Worm (Caenorhabditis elegans) whole organism, L3 larva: ENCODE data around the gene C35D10.8.

Experiments used
- fos-1 ChIP-seq: fragments of 150-350 bp; optimal IDR thresholded peaks from 2 replicates; lab custom pipeline; 2014; ENCODE audit warnings: missing biosample characterization, missing genetic modification characterization
- nfya-1 ChIP-seq: sonication (generic microtip); optimal IDR thresholded peaks from 2 replicates; lab custom pipeline; 2017; ENCODE audit warnings: missing genetic modification characterization, mild to moderate bottlenecking, missing compliant biosample characterization, antibody characterized with exemption, moderate library complexity; ENCODE audit not compliant: insufficient read depth

DNA sequence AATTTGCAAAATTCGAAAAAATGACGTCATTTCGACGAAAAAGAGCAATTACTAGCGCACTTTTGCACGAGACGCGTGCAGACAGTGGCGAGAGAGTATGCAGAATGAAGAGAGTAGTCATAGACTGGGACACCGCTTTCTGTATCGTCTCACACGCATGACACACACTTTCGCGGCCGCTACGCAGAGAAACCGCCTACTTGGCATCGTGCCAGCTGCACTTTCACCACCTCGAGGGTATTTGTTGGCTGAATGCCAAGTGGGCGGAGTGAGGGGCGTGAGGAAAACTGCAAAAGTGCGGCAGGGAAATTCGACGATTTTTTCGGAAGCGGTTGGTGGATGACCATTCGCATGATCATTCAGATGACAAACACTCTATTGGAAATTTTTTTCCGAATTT, 44.7 kb downstream of the C35D10.8 start:
- TF ChIP-seq nfya-1: peak; percentile 99
- peak; percentile 97 for TF ChIP-seq fos-1 (tag; lab: Kevin White, UChicago)
